Worm (Caenorhabditis elegans): Measurements from ENCODE around the gene gcy-12.

ce11 chrII:5336035-5336376, 24.2 kb downstream of the gcy-12 start:
- TF ChIP-seq ceh-82 (tag; optimal IDR thresholded peaks at IDR 0.05): peak; percentile 1 to 75 (median 60)
- no peak for TF ChIP-seq nhr-237 (tag; optimal IDR thresholded peaks at IDR 0.05)
- TF ChIP-seq efl-1 (optimal IDR thresholded peaks at IDR 0.05): peak; percentile 32 to 38
- peak in 1 of 2 experiments; percentile 82 for TF ChIP-seq efl-1 (GFP tag; optimal IDR thresholded peaks at IDR 0.05 in 1 of 2)
- TF ChIP-seq nhr-11 (tag; optimal IDR thresholded peaks at IDR 0.05): no peak
- no peak for TF ChIP-seq lin-39 (tag; optimal IDR thresholded peaks at IDR 0.05)
- TF ChIP-seq dpl-1 (GFP tag; optimal IDR thresholded peaks at IDR 0.05): no peak
- no peak for TF ChIP-seq nhr-90 (tag; optimal IDR thresholded peaks at IDR 0.05; ENCODE audit: poor library complexity)
- TF ChIP-seq ceh-63 (GFP tag; optimal IDR thresholded peaks at IDR 0.05): no peak

All from whole organism, L1 larva.